Comparison of ENCODE assay signal across 1 worm cellular context in genomic region chrIII:1413890-1414613, ce11.
A peak's percentile ranks its signal among the peaks of the same experiment; 100 is the strongest.
TF ChIP-seq lines count a peak whose summit lies in the region.

TSS of gene Y82E9BR.14 (minus strand) at chrIII:1414116.

TF ChIP-seq in whole organism, L4 larva, 104 proteins besides CTCF, POLR2A, EP300 and RAD21 (continued from another document):
- TF ChIP-seq nhr-25 (tag; optimal IDR thresholded peaks at IDR 0.05; lab: Kevin White, UChicago; ENCODE audit: borderline replicate concordance, insufficient read depth): no peak
- no peak for TF ChIP-seq lim-7 (GFP tag; IDR thresholded peaks at IDR 0.05; lab: Robert Waterston, UW)
- no peak for TF ChIP-seq jun-1 (tag; optimal IDR thresholded peaks at IDR 0.05; lab: Kevin White, UChicago)
- TF ChIP-seq zag-1 (tag; optimal IDR thresholded peaks at IDR 0.05; lab: Kevin White, UChicago): no peak
- no peak for TF ChIP-seq daf-16 (GFP tag; optimal IDR thresholded peaks at IDR 0.05; lab: Kevin White, UChicago)
- TF ChIP-seq daf-16 (tag; optimal IDR thresholded peaks at IDR 0.05; lab: Kevin White, UChicago): peak; percentile 18
- no peak for TF ChIP-seq nhr-11 (tag; optimal IDR thresholded peaks at IDR 0.05; lab: Kevin White, UChicago)
- no peak for TF ChIP-seq aha-1 (tag; lab: Kevin White, UChicago)
- TF ChIP-seq ceh-62 (tag; optimal IDR thresholded peaks at IDR 0.05; lab: Kevin White, UChicago): no peak
- no peak for TF ChIP-seq gei-8 (GFP tag; optimal IDR thresholded peaks at IDR 0.05; lab: Kevin White, UChicago)
- TF ChIP-seq T20F7.1 (GFP tag; optimal IDR thresholded peaks at IDR 0.05; lab: Kevin White, UChicago): peak; percentile 14
- no peak for TF ChIP-seq egl-43 (GFP tag; IDR thresholded peaks at IDR 0.05; lab: Robert Waterston, UW)
- no peak for TF ChIP-seq Y5F2A.4 (GFP tag; optimal IDR thresholded peaks at IDR 0.05; lab: Kevin White, UChicago)
- TF ChIP-seq ama-1 (optimal IDR thresholded peaks at IDR 0.05; lab: Kevin White, UChicago): peak; percentile 13
- TF ChIP-seq lin-29 (GFP tag; IDR thresholded peaks at IDR 0.05; lab: Robert Waterston, UW): no peak
- no peak for TF ChIP-seq F44E2.7 (GFP tag; IDR thresholded peaks at IDR 0.05; lab: Robert Waterston, UW)
